Fruit fly (Drosophila melanogaster): ENCODE measurements around the gene Femcoat.

dm6 chrX:4217870-4218269 is 24.8 kb downstream of the Femcoat start, which contains the start of gene CG15570:
- TF ChIP-seq insv (optimal IDR thresholded peaks at IDR 0.05), result no peak
- no peak for TF ChIP-seq Myc (optimal IDR thresholded peaks at IDR 0.05)
- no peak for TF ChIP-seq h (optimal IDR thresholded peaks at IDR 0.05)
- no peak for TF ChIP-seq Sin3A (optimal IDR thresholded peaks at IDR 0.05)
- no peak for TF ChIP-seq psq (optimal IDR thresholded peaks at IDR 0.05)
